Fruit fly (Drosophila melanogaster) whole organism, embryonic: ENCODE results near the gene Nmdar2.

Experiments used
- CG30020 ChIP-seq: fragments of 200-800 bp; optimal IDR thresholded peaks from 2 replicates; lab custom pipeline; 2019; ENCODE audit warnings: missing biosample characterization, mild to moderate bottlenecking, missing genetic modification characterization, moderate library complexity
- CG9876 ChIP-seq: fragments of 200-800 bp; sonication (Bioruptor generic); optimal IDR thresholded peaks from 2 replicates; lab custom pipeline; 2016; ENCODE audit warnings: missing biosample characterization, missing genetic modification characterization
- dpn ChIP-seq, 2 experiments: fragments of 200-800 bp; sonication (Bioruptor generic); optimal IDR thresholded peaks; 3 replicates each; lab custom pipeline; 2016; ENCODE audit warnings: missing biosample characterization in 2 of 2, missing genetic modification characterization in 2 of 2

- no peak for TF ChIP-seq CG30020 (tag; lab: Kevin White, UChicago)
- no peak for TF ChIP-seq CG9876 (GFP tag; lab: Kevin White, UChicago)
- TF ChIP-seq dpn (GFP tag; optimal IDR thresholded peaks at IDR 0.05; lab: Kevin White, UChicago) = no peak
Observed at dm6 chrX:1465707-1466504, 41.7 kb downstream of the Nmdar2 start, which contains the start of the genes O-fut2 and CG14777.
